Worm (Caenorhabditis elegans): ENCODE measurements around the gene aman-2.

- TF ChIP-seq cog-1 (tag; optimal IDR thresholded peaks at IDR 0.05): no peak
- TF ChIP-seq tab-1 (GFP tag; IDR thresholded peaks at IDR 0.05): no peak
- TF ChIP-seq flt-1 (GFP tag; IDR thresholded peaks at IDR 0.05): no peak
- TF ChIP-seq T22C8.4 (GFP tag; IDR thresholded peaks at IDR 0.05): no peak
Observed at ce11 chrV:11879732-11880131, 53.3 kb downstream of the aman-2 start, which contains the start of gene sulp-5.

All from whole organism, midembryonic.